Fruit fly (Drosophila melanogaster) whole organism, embryonic: Measurements from ENCODE around the gene asf1.
A peak's percentile ranks its signal among the peaks of the same experiment; 100 is the strongest.

Source experiments
- Atf6 ChIP-seq: fragments of 200-800 bp; sonication (Bioruptor generic); IDR thresholded peaks from 2 replicates; pipeline ENCODE4 v1.3.6; 2022; ENCODE audit warnings: missing biosample characterization, missing genetic modification characterization
- B-H1 ChIP-seq: fragments of 200-800 bp; sonication (Bioruptor generic); IDR thresholded peaks from 3 replicates; pipeline ENCODE4 v1.3.6; 2022; ENCODE audit warnings: missing biosample characterization, missing genetic modification characterization
- C15 ChIP-seq: fragments of 200-800 bp; sonication (Bioruptor generic); IDR thresholded peaks from 3 replicates; pipeline ENCODE4 v1.3.6; 2022; ENCODE audit warnings: missing biosample characterization, missing genetic modification characterization
- CG10565 ChIP-seq: fragments of 200-800 bp; sonication (Bioruptor generic); optimal IDR thresholded peaks from 3 replicates; lab custom pipeline; 2016; ENCODE audit warnings: missing biosample characterization, mild to moderate bottlenecking, missing genetic modification characterization
- CG12659 ChIP-seq: fragments of 200-800 bp; sonication (Bioruptor generic); optimal IDR thresholded peaks from 3 replicates; lab custom pipeline; 2017; ENCODE audit warnings: mild to moderate bottlenecking, missing biosample characterization, missing genetic modification reagents, missing genetic modification characterization
- CG12744 ChIP-seq: fragments of 200-800 bp; sonication (Bioruptor generic); optimal IDR thresholded peaks from 2 replicates; lab custom pipeline; 2016; ENCODE audit warnings: missing biosample characterization, missing genetic modification characterization
- CG13296 ChIP-seq: fragments of 200-800 bp; sonication (Bioruptor generic); optimal IDR thresholded peaks from 3 replicates; lab custom pipeline; 2018; ENCODE audit warnings: missing biosample characterization, mild to moderate bottlenecking, missing genetic modification characterization
- CG17385 ChIP-seq: fragments of 200-800 bp; sonication (Bioruptor generic); optimal IDR thresholded peaks from 3 replicates; lab custom pipeline; 2018; ENCODE audit warnings: missing biosample characterization, mild to moderate bottlenecking, missing genetic modification characterization
- CG2199 ChIP-seq: fragments of 200-800 bp; sonication (Bioruptor generic); IDR thresholded peaks from 3 replicates; pipeline ENCODE4 v1.3.6; 2022; ENCODE audit warnings: missing biosample characterization, missing genetic modification characterization
- CG2202 ChIP-seq: fragments of 200-800 bp; sonication (Bioruptor generic); optimal IDR thresholded peaks from 2 replicates; lab custom pipeline; 2018; ENCODE audit warnings: missing biosample characterization, mild to moderate bottlenecking, missing genetic modification characterization
- CG2678 ChIP-seq: fragments of 200-800 bp; sonication (Bioruptor generic); optimal IDR thresholded peaks from 3 replicates; lab custom pipeline; 2019; ENCODE audit warnings: missing biosample characterization, mild to moderate bottlenecking, missing genetic modification characterization, moderate library complexity
- CG2712 ChIP-seq: fragments of 200-800 bp; optimal IDR thresholded peaks from 3 replicates; lab custom pipeline; 2019; ENCODE audit warnings: missing biosample characterization, mild to moderate bottlenecking, missing genetic modification characterization, moderate library complexity
- CG32532 ChIP-seq: fragments of 200-800 bp; sonication (Bioruptor generic); IDR thresholded peaks from 2 replicates; pipeline ENCODE4 v1.3.6; 2022; ENCODE audit warnings: missing biosample characterization, missing genetic modification characterization
- CG4424 ChIP-seq: fragments of 200-800 bp; sonication (Bioruptor generic); optimal IDR thresholded peaks from 3 replicates; lab custom pipeline; 2016; ENCODE audit warnings: missing biosample characterization, missing genetic modification characterization
- CG6254 ChIP-seq: fragments of 200-800 bp; sonication (Bioruptor generic); optimal IDR thresholded peaks from 3 replicates; lab custom pipeline; 2017; ENCODE audit warnings: mild to moderate bottlenecking, missing biosample characterization, missing genetic modification reagents, missing genetic modification characterization
- CG6689 ChIP-seq: fragments of 200-800 bp; sonication (Bioruptor generic); IDR thresholded peaks from 2 replicates; pipeline ENCODE4 v1.3.6; 2022; ENCODE audit warnings: missing biosample characterization, missing genetic modification characterization
- CG7963 ChIP-seq: fragments of 200-800 bp; sonication (Bioruptor generic); IDR thresholded peaks from 3 replicates; pipeline ENCODE4 v1.3.6; 2022; ENCODE audit warnings: missing biosample characterization, missing genetic modification characterization; ENCODE audit not compliant: partially characterized antibody
- Dip2 ChIP-seq: fragments of 200-800 bp; sonication (Bioruptor generic); IDR thresholded peaks from 2 replicates; pipeline ENCODE4 v1.3.6; 2022; ENCODE audit warnings: missing biosample characterization, missing genetic modification characterization
- Dip3 ChIP-seq: fragments of 200-800 bp; sonication (Bioruptor generic); optimal IDR thresholded peaks from 3 replicates; lab custom pipeline; 2016; ENCODE audit warnings: missing biosample characterization, missing genetic modification characterization
- E2f1 ChIP-seq: fragments of 200-800 bp; sonication (Bioruptor generic); IDR thresholded peaks from 2 replicates; pipeline ENCODE4 v1.3.6; 2022; ENCODE audit warnings: missing biosample characterization, missing genetic modification characterization
- Ets65A ChIP-seq: fragments of 200-800 bp; sonication (Bioruptor generic); peaks from one replicate; lab custom pipeline; 2016; ENCODE audit warnings: missing biosample characterization, missing genetic modification characterization
- H15 ChIP-seq: fragments of 200-800 bp; sonication (Bioruptor generic); IDR thresholded peaks from 3 replicates; pipeline ENCODE4 v1.3.6; 2022; ENCODE audit warnings: missing biosample characterization, missing genetic modification characterization
- HLH4C ChIP-seq: fragments of 200-800 bp; sonication (Bioruptor generic); IDR thresholded peaks from 3 replicates; pipeline ENCODE4 v1.3.6; 2022; ENCODE audit warnings: missing biosample characterization, missing genetic modification characterization; ENCODE audit not compliant: partially characterized antibody
- Hr51 ChIP-seq, 2 experiments: fragments of 200-800 bp; sonication (Bioruptor generic); optimal IDR thresholded peaks; 2 replicates in 1 of 2; 3 replicates in 1 of 2; lab custom pipeline; 2016 to 2018; ENCODE audit warnings: missing biosample characterization in 2 of 2, missing genetic modification characterization in 2 of 2, mild to moderate bottlenecking in 1 of 2, moderate library complexity in 1 of 2
- Jarid2 ChIP-seq: fragments of 200-800 bp; sonication (Bioruptor generic); optimal IDR thresholded peaks from 3 replicates; lab custom pipeline; 2017; ENCODE audit warnings: mild to moderate bottlenecking, missing biosample characterization, missing genetic modification reagents, missing genetic modification characterization
- Lhr ChIP-seq: fragments of 200-800 bp; sonication (Bioruptor generic); optimal IDR thresholded peaks from 3 replicates; lab custom pipeline; 2017; ENCODE audit warnings: mild to moderate bottlenecking, missing biosample characterization, missing genetic modification reagents, missing genetic modification characterization
- MBD-R2 ChIP-seq: fragments of 200-800 bp; sonication (Bioruptor generic); IDR thresholded peaks from 2 replicates; pipeline ENCODE4 v1.3.6; 2022; ENCODE audit warnings: missing biosample characterization, missing genetic modification characterization
- NfI ChIP-seq: fragments of 200-800 bp; sonication (Bioruptor generic); optimal IDR thresholded peaks from 3 replicates; lab custom pipeline; 2018; ENCODE audit warnings: missing biosample characterization, mild to moderate bottlenecking, missing genetic modification characterization, moderate library complexity
- Scr ChIP-seq: fragments of 200-800 bp; sonication (Bioruptor generic); IDR thresholded peaks from 2 replicates; pipeline ENCODE4 v1.3.6; 2022; ENCODE audit warnings: missing biosample characterization, missing genetic modification characterization; ENCODE audit not compliant: partially characterized antibody
- Sry-δ ChIP-seq: fragments of 200-800 bp; sonication (Bioruptor generic); optimal IDR thresholded peaks from 2 replicates; lab custom pipeline; 2016; ENCODE audit warnings: missing biosample characterization, missing genetic modification characterization
- al ChIP-seq: fragments of 200-800 bp; sonication (Bioruptor generic); IDR thresholded peaks from 2 replicates; pipeline ENCODE4 v1.3.6; 2022; ENCODE audit warnings: missing biosample characterization, missing genetic modification characterization
- aop ChIP-seq: fragments of 200-800 bp; sonication (Bioruptor generic); IDR thresholded peaks from 2 replicates; pipeline ENCODE4 v1.3.6; 2022; ENCODE audit warnings: missing biosample characterization, missing genetic modification characterization
- az2 ChIP-seq: fragments of 200-800 bp; sonication (Bioruptor generic); optimal IDR thresholded peaks from 3 replicates; lab custom pipeline; 2016; ENCODE audit warnings: missing biosample characterization, missing genetic modification characterization
- dmrt99B ChIP-seq: fragments of 200-800 bp; sonication (Bioruptor generic); optimal IDR thresholded peaks from 2 replicates; lab custom pipeline; 2018; ENCODE audit warnings: missing biosample characterization, mild to moderate bottlenecking, missing genetic modification characterization, moderate library complexity
- eve ChIP-seq, 2 experiments: fragments of >200 bp; optimal IDR thresholded peaks; 2 replicates each; lab custom pipeline; 2017; ENCODE audit warnings: missing biosample characterization in 2 of 2, missing genetic modification characterization in 2 of 2
- ftz-f1 ChIP-seq: fragments of 200-800 bp; sonication (Bioruptor generic); optimal IDR thresholded peaks from 2 replicates; lab custom pipeline; 2016; ENCODE audit warnings: missing biosample characterization, missing genetic modification characterization
- gcm ChIP-seq: fragments of 200-800 bp; sonication (Bioruptor generic); optimal IDR thresholded peaks from 2 replicates; lab custom pipeline; 2019; ENCODE audit warnings: missing biosample characterization, mild to moderate bottlenecking, missing genetic modification characterization, moderate library complexity
- hbn ChIP-seq: fragments of 200-800 bp; sonication (Bioruptor generic); IDR thresholded peaks from 2 replicates; pipeline ENCODE4 v1.3.6; 2022; ENCODE audit warnings: missing biosample characterization, missing genetic modification characterization; ENCODE audit not compliant: partially characterized antibody
- her ChIP-seq: fragments of 200-800 bp; sonication (Bioruptor generic); optimal IDR thresholded peaks from 2 replicates; lab custom pipeline; 2016; ENCODE audit warnings: missing biosample characterization, missing genetic modification characterization
- maf-S ChIP-seq: fragments of 200-800 bp; sonication (Bioruptor generic); optimal IDR thresholded peaks from 2 replicates; lab custom pipeline; 2016; ENCODE audit warnings: missing biosample characterization, missing genetic modification characterization
- prd ChIP-seq, 3 experiments: fragments of >200 bp in 2 of 3; fragments of 200-800 bp in 1 of 3; sonication (Bioruptor generic) in 1 of 3; optimal IDR thresholded peaks in 2 of 3; IDR thresholded peaks in 1 of 3; 2 replicates in 2 of 3; 3 replicates in 1 of 3; pipeline versions ENCODE4 v1.3.6 to Lab custom; 2017 to 2022; ENCODE audit warnings: missing biosample characterization in 1 of 3, missing genetic modification characterization in 1 of 3
- pzg ChIP-seq: fragments of 200-800 bp; sonication (Bioruptor generic); optimal IDR thresholded peaks from 3 replicates; lab custom pipeline; 2018; ENCODE audit warnings: missing biosample characterization, mild to moderate bottlenecking, missing genetic modification characterization, moderate library complexity
- run ChIP-seq: fragments of 200-800 bp; sonication (Bioruptor generic); optimal IDR thresholded peaks from 3 replicates; lab custom pipeline; 2018; ENCODE audit warnings: missing biosample characterization, mild to moderate bottlenecking, missing genetic modification characterization
- salm ChIP-seq: fragments of 200-800 bp; sonication (Bioruptor generic); optimal IDR thresholded peaks from 2 replicates; lab custom pipeline; 2018; ENCODE audit warnings: missing biosample characterization, mild to moderate bottlenecking, missing genetic modification characterization
- sens-2 ChIP-seq: fragments of 200-800 bp; sonication (Bioruptor generic); IDR thresholded peaks from 2 replicates; pipeline ENCODE4 v1.3.6; 2022; ENCODE audit warnings: missing biosample characterization, missing genetic modification characterization
- slou ChIP-seq: fragments of 200-800 bp; sonication (Bioruptor generic); optimal IDR thresholded peaks from 3 replicates; lab custom pipeline; 2016; ENCODE audit warnings: missing biosample characterization, missing genetic modification characterization
- stc ChIP-seq: fragments of 200-800 bp; sonication (Bioruptor generic); IDR thresholded peaks from 2 replicates; pipeline ENCODE4 v1.3.6; 2022; ENCODE audit warnings: missing biosample characterization, missing genetic modification characterization
- sug ChIP-seq: fragments of 200-800 bp; optimal IDR thresholded peaks from 2 replicates; lab custom pipeline; 2019; ENCODE audit warnings: missing biosample characterization, mild to moderate bottlenecking, missing genetic modification characterization, moderate library complexity

asf1 gene

DNA sequence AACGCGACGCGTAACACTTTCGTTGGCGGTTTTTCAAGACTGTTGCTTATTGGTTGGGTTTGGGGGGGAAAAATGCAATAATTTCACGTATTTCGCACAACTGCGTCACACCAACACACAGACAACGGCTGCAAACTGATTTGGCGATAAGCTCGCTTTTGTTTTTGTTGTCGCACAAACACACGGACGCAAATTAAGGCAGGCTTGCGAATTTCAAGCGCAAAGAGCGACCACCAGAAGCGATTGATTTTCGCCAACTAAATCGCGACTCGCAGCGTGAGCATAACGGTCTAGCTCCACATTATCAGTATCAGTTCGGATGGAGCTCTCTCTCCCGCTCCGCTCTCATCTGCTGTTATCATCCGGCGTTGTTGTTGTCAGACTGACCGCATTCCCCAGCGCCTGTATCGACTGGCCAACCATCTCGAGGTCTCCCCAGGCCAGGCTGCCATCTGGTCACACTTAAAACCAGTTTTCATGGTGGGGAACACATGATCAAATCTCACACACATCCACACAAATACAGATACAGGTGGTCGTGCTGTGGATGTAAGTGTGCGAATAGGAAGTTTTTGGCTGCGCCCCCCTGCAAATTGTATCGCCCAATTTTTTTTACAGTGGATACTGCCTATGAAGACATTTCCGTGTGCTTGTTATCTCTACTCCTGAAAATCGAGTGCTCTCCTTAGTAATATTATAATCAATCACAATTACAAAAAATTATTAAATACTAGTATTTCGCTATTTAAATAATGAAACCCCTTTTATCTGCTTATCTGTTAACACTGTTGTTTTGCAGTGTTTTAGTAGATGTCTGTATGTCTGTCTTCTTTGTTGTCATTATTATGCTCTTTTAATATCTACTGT, 14.3 kb downstream of the asf1 start (continued):
- TF ChIP-seq Dip3 (GFP tag; lab: Kevin White, UChicago) = peak; percentile 57
- peak; percentile 32; the same call in 1 of the 3 replicates for TF ChIP-seq B-H1 (GFP tag; lab: Robert Waterston, UW)
- TF ChIP-seq H15 (GFP tag; lab: Robert Waterston, UW) = no peak
- 0 out of 3 replicates have a peak, but pooled peaks have one; percentile 11 for TF ChIP-seq CG7963 (GFP tag; lab: Robert Waterston, UW)
- no peak for TF ChIP-seq stc (GFP tag; lab: Robert Waterston, UW)
- no peak for TF ChIP-seq Scr (GFP tag; lab: Robert Waterston, UW)
- TF ChIP-seq az2 (GFP tag; lab: Kevin White, UChicago) = peak; percentile 46
- peak in 1 of 2 experiments; percentile 66 for TF ChIP-seq eve (GFP tag; optimal IDR thresholded peaks at IDR 0.05; lab: Kevin White, UChicago)
- no peak for TF ChIP-seq hbn (GFP tag; lab: Robert Waterston, UW)
- TF ChIP-seq prd (optimal IDR thresholded peaks at IDR 0.05; lab: Kevin White, UChicago) = no peak
- peak; percentile 57; the same call in 2 of the 3 replicates for TF ChIP-seq prd (GFP tag; IDR thresholded peaks at IDR 0.05; lab: Robert Waterston, UW)
- no peak for TF ChIP-seq dmrt99B
- TF ChIP-seq CG10565 = no peak
- TF ChIP-seq Lhr = no peak
- peak; percentile 53 for TF ChIP-seq NfI (GFP tag; lab: Kevin White, UChicago)
- TF ChIP-seq CG12744 (GFP tag; lab: Kevin White, UChicago) = peak; percentile 25
- peak; percentile 35 for TF ChIP-seq CG4424 (GFP tag; lab: Kevin White, UChicago)
- TF ChIP-seq Hr51 (GFP tag; optimal IDR thresholded peaks at IDR 0.05; lab: Kevin White, UChicago) = peak; percentile 36 to 59
- peak; percentile 72; the same call in 1 of the 3 replicates for TF ChIP-seq CG2199 (GFP tag; lab: Robert Waterston, UW)
- TF ChIP-seq E2f1 (GFP tag; lab: Robert Waterston, UW) = peak; percentile 55; the same call in 1 of the 2 replicates
- no peak for TF ChIP-seq slou (GFP tag; lab: Kevin White, UChicago)
- peak; percentile 45 for TF ChIP-seq ftz-f1 (GFP tag; lab: Kevin White, UChicago)
- peak; percentile 78 for TF ChIP-seq al
- TF ChIP-seq CG17385 (GFP tag; lab: Kevin White, UChicago) = peak; percentile 43
- TF ChIP-seq aop (GFP tag; lab: Robert Waterston, UW) = no peak
- peak; percentile 51 for TF ChIP-seq CG12659 (GFP tag; lab: Kevin White, UChicago)
- no peak for TF ChIP-seq sens-2 (GFP tag; lab: Robert Waterston, UW)
- peak; percentile 44 for TF ChIP-seq pzg (GFP tag; lab: Kevin White, UChicago)
- peak; percentile 57 for TF ChIP-seq CG13296 (GFP tag; lab: Kevin White, UChicago)
- no peak for TF ChIP-seq Dip2 (GFP tag; lab: Robert Waterston, UW)
- TF ChIP-seq HLH4C = no peak
- no peak for TF ChIP-seq maf-S (GFP tag; lab: Kevin White, UChicago)
- peak; percentile 31 for TF ChIP-seq gcm (GFP tag; lab: Kevin White, UChicago)
- peak; percentile 64 for TF ChIP-seq MBD-R2 (GFP tag; lab: Robert Waterston, UW)
- peak; percentile 78 for TF ChIP-seq CG2678 (tag; lab: Kevin White, UChicago)
- TF ChIP-seq CG6254 (GFP tag; lab: Kevin White, UChicago) = no peak
- peak; percentile 21 for TF ChIP-seq her (GFP tag; lab: Kevin White, UChicago)
- TF ChIP-seq C15 (GFP tag; lab: Robert Waterston, UW) = no peak
- peak; percentile 51 for TF ChIP-seq CG2712
- no peak for TF ChIP-seq Jarid2 (GFP tag; lab: Kevin White, UChicago)
- no peak for TF ChIP-seq salm
- TF ChIP-seq run (tag; lab: Kevin White, UChicago) = no peak
- peak; percentile 4 for TF ChIP-seq Sry-δ
- TF ChIP-seq CG32532 (GFP tag; lab: Robert Waterston, UW) = peak; percentile 82
- TF ChIP-seq Ets65A (GFP tag; lab: Kevin White, UChicago) = no peak
- peak; percentile 100 for TF ChIP-seq sug (tag; lab: Kevin White, UChicago)
- peak; percentile 71 for TF ChIP-seq Atf6 (GFP tag; lab: Robert Waterston, UW)
- TF ChIP-seq CG6689 (GFP tag; lab: Robert Waterston, UW) = peak; percentile 51
- TF ChIP-seq CG2202 (tag; lab: Kevin White, UChicago) = no peak
